Fruit fly (Drosophila melanogaster): ENCODE results near the gene CG6769.

The CG6769 gene

dm6 chrX:17860711-17861110 lies at the start of gene CG6769, which contains the start of gene Arp8 (continued):
- TF ChIP-seq pb (GFP tag; optimal IDR thresholded peaks at IDR 0.05) = no peak
- TF ChIP-seq chn (GFP tag; optimal IDR thresholded peaks at IDR 0.05) = no peak
- TF ChIP-seq ATbp (GFP tag; optimal IDR thresholded peaks at IDR 0.05) = no peak
- TF ChIP-seq Myb (GFP tag; optimal IDR thresholded peaks at IDR 0.05) = no peak
- TF ChIP-seq bsh (GFP tag; optimal IDR thresholded peaks at IDR 0.05) = no peak
- TF ChIP-seq az2 (GFP tag; optimal IDR thresholded peaks at IDR 0.05) = no peak
- TF ChIP-seq Mad (GFP tag; optimal IDR thresholded peaks at IDR 0.05) = no peak
- TF ChIP-seq gt (GFP tag; IDR thresholded peaks at IDR 0.05) = no peak
- TF ChIP-seq CG10209 (GFP tag; optimal IDR thresholded peaks at IDR 0.05) = no peak
- TF ChIP-seq MBD-R2 (GFP tag; IDR thresholded peaks at IDR 0.05) = peak; percentile 74
- no peak for TF ChIP-seq pnt (GFP tag; optimal IDR thresholded peaks at IDR 0.05)
- no peak for TF ChIP-seq CG9215 (GFP tag; IDR thresholded peaks at IDR 0.05)
- TF ChIP-seq cad (GFP tag; optimal IDR thresholded peaks at IDR 0.05) = no peak
- no peak for TF ChIP-seq CG11504 (tag; optimal IDR thresholded peaks at IDR 0.05)
- TF ChIP-seq her (GFP tag; optimal IDR thresholded peaks at IDR 0.05) = no peak

dm6 chrX:17812193-17812592 lies 48.6 kb upstream of the CG6769 start:
- TF ChIP-seq Nf-YC (tag; optimal IDR thresholded peaks at IDR 0.05) (peak; percentile 83), lov (optimal IDR thresholded peaks at IDR 0.05) (no peak), lov (GFP tag; IDR thresholded peaks at IDR 0.05) (no peak), Trl (optimal IDR thresholded peaks at IDR 0.05) (peak; percentile 29 to 38), Trl (GFP tag; optimal IDR thresholded peaks at IDR 0.05) (no peak), CG2202 (tag; optimal IDR thresholded peaks at IDR 0.05) (no peak), CG1832 (GFP tag; optimal IDR thresholded peaks at IDR 0.05) (peak; percentile 37), nom (GFP tag; optimal IDR thresholded peaks at IDR 0.05) (no peak), cg (GFP tag; optimal IDR thresholded peaks at IDR 0.05) (no peak), CG3163 (GFP tag; optimal IDR thresholded peaks at IDR 0.05) (no peak), Nf-YB (GFP tag; optimal IDR thresholded peaks at IDR 0.05) (peak; percentile 23), kay (GFP tag; optimal IDR thresholded peaks at IDR 0.05) (no peak), NC2β (GFP tag; optimal IDR thresholded peaks at IDR 0.05) (no peak), Drgx (GFP tag; IDR thresholded peaks at IDR 0.05) (no peak), Ets65A (GFP tag) (peak; percentile 61), Kr (GFP tag; optimal IDR thresholded peaks at IDR 0.05) (peak; percentile 50)

- TF ChIP-seq dm (GFP tag; optimal IDR thresholded peaks at IDR 0.05) (no peak), CG2712 (tag; optimal IDR thresholded peaks at IDR 0.05) (peak; percentile 4), gem (tag; optimal IDR thresholded peaks at IDR 0.05) (peak; percentile 4), sens (GFP tag) (peak; percentile 60), dmrt11E (tag; optimal IDR thresholded peaks at IDR 0.05) (peak; percentile 25), Antp (GFP tag; optimal IDR thresholded peaks at IDR 0.05) (no peak), CG1603 (tag; optimal IDR thresholded peaks at IDR 0.05) (peak; percentile 6)
Observed at dm6 chrX:17814783-17815182, 46.0 kb upstream of the CG6769 start.

dm6 chrX:17816437-17816836 lies 44.4 kb upstream of the CG6769 start:
- TF ChIP-seq Doc3 (GFP tag; IDR thresholded peaks at IDR 0.05; ENCODE audit: partially characterized antibody) = no peak
- no peak for TF ChIP-seq CG7745 (tag; optimal IDR thresholded peaks at IDR 0.05)
- TF ChIP-seq CG11504 (tag; optimal IDR thresholded peaks at IDR 0.05) = no peak
- TF ChIP-seq Blimp-1 (GFP tag; optimal IDR thresholded peaks at IDR 0.05) = no peak
- no peak for TF ChIP-seq trem (tag; optimal IDR thresholded peaks at IDR 0.05)
- TF ChIP-seq mirr (GFP tag; optimal IDR thresholded peaks at IDR 0.05) = no peak
- TF ChIP-seq gsb (GFP tag; IDR thresholded peaks at IDR 0.05) = no peak
- no peak for TF ChIP-seq aop (GFP tag; IDR thresholded peaks at IDR 0.05)
- no peak for TF ChIP-seq Dip3 (GFP tag; optimal IDR thresholded peaks at IDR 0.05)
- TF ChIP-seq CHES-1-like (GFP tag; optimal IDR thresholded peaks at IDR 0.05) = no peak
- no peak for TF ChIP-seq CG18764 (GFP tag; optimal IDR thresholded peaks at IDR 0.05)
- no peak for TF ChIP-seq CG17912 (GFP tag; optimal IDR thresholded peaks at IDR 0.05)

All from whole organism, embryonic.